Fruit fly (Drosophila melanogaster): ENCODE measurements around the gene CG7377.

DNA sequence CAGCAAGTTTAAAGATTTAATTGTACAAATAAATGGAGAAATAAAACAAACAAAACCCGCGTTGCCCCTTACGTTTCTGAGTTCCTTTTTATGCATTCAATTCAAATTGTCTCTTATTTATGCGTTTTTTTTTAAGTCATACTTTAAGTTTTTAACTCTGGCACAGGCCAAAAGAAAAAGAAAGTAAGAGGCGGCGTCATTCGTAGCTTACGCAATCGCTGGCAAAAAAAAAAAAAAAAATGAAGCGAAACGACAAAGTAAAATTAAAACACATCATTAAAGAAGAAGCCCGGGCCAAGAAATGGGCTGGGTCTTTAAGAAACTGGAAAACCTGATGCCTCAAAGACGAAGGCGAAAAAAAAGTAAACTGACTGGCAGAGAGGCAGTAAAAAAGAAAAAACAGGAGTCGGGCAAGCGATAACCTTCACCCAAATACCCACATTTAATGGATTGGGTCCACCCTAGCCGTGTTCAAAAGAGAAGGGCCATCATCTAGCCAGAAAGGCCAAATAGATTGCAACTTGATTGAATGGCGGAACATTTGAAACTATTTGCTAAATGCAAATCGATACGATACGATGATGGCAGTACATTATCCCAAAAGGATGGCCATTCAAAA lies 45.7 kb upstream of the CG7377 start:
- TF ChIP-seq Met (GFP tag; optimal IDR thresholded peaks at IDR 0.05) = no peak
- TF ChIP-seq esn (GFP tag; optimal IDR thresholded peaks at IDR 0.05) = no peak
- no peak for TF ChIP-seq Gug (GFP tag; IDR thresholded peaks at IDR 0.05)
- peak; percentile 19 for TF ChIP-seq Sox102F (GFP tag; optimal IDR thresholded peaks at IDR 0.05)
- TF ChIP-seq vri (GFP tag; optimal IDR thresholded peaks at IDR 0.05) = peak; percentile 43
- no peak for TF ChIP-seq salr (GFP tag; optimal IDR thresholded peaks at IDR 0.05)
- no peak for TF ChIP-seq fd85E (GFP tag; optimal IDR thresholded peaks at IDR 0.05)
- no peak for TF ChIP-seq Smox (GFP tag; optimal IDR thresholded peaks at IDR 0.05)
- no peak for TF ChIP-seq CG6854 (GFP tag; optimal IDR thresholded peaks at IDR 0.05)
- peak; percentile 10; the same call in 1 of the 3 replicates for TF ChIP-seq CG6163 (GFP tag; IDR thresholded peaks at IDR 0.05)
